Worm (Caenorhabditis elegans) whole organism, young adult: ENCODE data around the gene elmd-1.

Experiments used
- B0019.2 ChIP-seq: fragments of 200-800 bp; sonication (Bioruptor generic); conservative IDR thresholded peaks from 2 replicates; pipeline ENCODE4 v1.3.6; 2022; ENCODE audit warnings: missing genetic modification reagents, missing genetic modification characterization, missing compliant biosample characterization
- B0035.1 ChIP-seq: sonication (generic microtip); optimal IDR thresholded peaks from 2 replicates; lab custom pipeline; 2016; ENCODE audit warnings: missing genetic modification characterization, mild to moderate bottlenecking, missing compliant biosample characterization, missing genotype, missing genetic modification reagents
- B0261.1 ChIP-seq: sonication (generic microtip); optimal IDR thresholded peaks from 2 replicates; lab custom pipeline; 2016; ENCODE audit warnings: mild to moderate bottlenecking, missing genetic modification characterization, moderate library complexity, missing compliant biosample characterization
- D2030.7 ChIP-seq: fragments of 200-800 bp; sonication (Bioruptor generic); IDR thresholded peaks from 2 replicates; pipeline ENCODE4 v1.3.6; 2022; ENCODE audit warnings: missing genetic modification reagents, missing genetic modification characterization, missing compliant biosample characterization
- F23B12.7 ChIP-seq: sonication (generic microtip); optimal IDR thresholded peaks from 2 replicates; lab custom pipeline; 2017; ENCODE audit warnings: missing genetic modification characterization, mild to moderate bottlenecking, missing compliant biosample characterization, antibody characterized with exemption, moderate library complexity; ENCODE audit not compliant: insufficient read depth
- F33H1.4 ChIP-seq: fragments of 200-800 bp; sonication (Bioruptor generic); IDR thresholded peaks from 2 replicates; pipeline ENCODE4 v1.3.6; 2022; ENCODE audit warnings: missing genetic modification reagents, missing genetic modification characterization, missing compliant biosample characterization
- F49E8.2 ChIP-seq: sonication (generic microtip); optimal IDR thresholded peaks from 3 replicates; lab custom pipeline; 2017; ENCODE audit warnings: missing genetic modification characterization, mild to moderate bottlenecking, missing compliant biosample characterization, antibody characterized with exemption, moderate library complexity; ENCODE audit not compliant: insufficient read depth
- F57C9.4 ChIP-seq: sonication (generic microtip); optimal IDR thresholded peaks from 2 replicates; lab custom pipeline; 2017; ENCODE audit warnings: mild to moderate bottlenecking, missing genetic modification characterization, missing compliant biosample characterization
- K12H6.12 ChIP-seq: fragments of 200-800 bp; sonication (Bioruptor generic); optimal IDR thresholded peaks from 2 replicates; lab custom pipeline; 2018; ENCODE audit warnings: mild to moderate bottlenecking, missing genetic modification characterization, missing compliant biosample characterization
- T07F8.4 ChIP-seq: sonication (generic microtip); optimal IDR thresholded peaks from 2 replicates; lab custom pipeline; 2016; ENCODE audit warnings: mild to moderate bottlenecking, missing genetic modification characterization, moderate library complexity, missing compliant biosample characterization
- Y56A3A.18 ChIP-seq: fragments of 200-800 bp; sonication (Bioruptor generic); IDR thresholded peaks from 2 replicates; pipeline ENCODE4 v1.3.6; 2022; ENCODE audit warnings: missing genetic modification reagents, missing genetic modification characterization, missing compliant biosample characterization
- Y95B8A.8 ChIP-seq: fragments of 200-800 bp; sonication (Bioruptor generic); IDR thresholded peaks from 2 replicates; pipeline ENCODE4 v1.3.6; 2022; ENCODE audit warnings: missing genetic modification reagents, missing genetic modification characterization, missing compliant biosample characterization
- ama-1 ChIP-seq, 3 experiments: fragments of 150-350 bp in 1 of 3; sonication (generic microtip) in 2 of 3; optimal IDR thresholded peaks; 2 replicates each; lab custom pipeline; 2014 to 2018; ENCODE audit warnings: missing biosample characterization in 2 of 3, missing genetic modification characterization in 2 of 3, missing genetic modification reagents in 2 of 3
- atf-7 ChIP-seq: sonication (generic microtip); optimal IDR thresholded peaks from 2 replicates; lab custom pipeline; 2017; ENCODE audit warnings: mild to moderate bottlenecking, missing genetic modification characterization, missing compliant biosample characterization
- bed-1 ChIP-seq: fragments of 200-800 bp; sonication (Bioruptor generic); IDR thresholded peaks from 2 replicates; pipeline ENCODE4 v1.3.6; 2022; ENCODE audit warnings: missing genetic modification reagents, missing genetic modification characterization, missing compliant biosample characterization
- cebp-2 ChIP-seq: fragments of 200-800 bp; sonication (Bioruptor generic); IDR thresholded peaks from 2 replicates; pipeline ENCODE4 v1.3.6; 2022; ENCODE audit warnings: missing genetic modification characterization, missing compliant biosample characterization
- ceh-100 ChIP-seq: fragments of 200-800 bp; sonication (Bioruptor generic); IDR thresholded peaks from 2 replicates; pipeline ENCODE4 v1.3.6; 2022; ENCODE audit warnings: missing genetic modification reagents, missing genetic modification characterization, missing compliant biosample characterization
- ceh-40 ChIP-seq: fragments of 200-800 bp; sonication (Bioruptor generic); IDR thresholded peaks from 2 replicates; pipeline ENCODE4 v1.3.6; 2022; ENCODE audit warnings: missing genetic modification characterization, missing compliant biosample characterization
- ceh-58 ChIP-seq: fragments of 200-800 bp; sonication (Bioruptor generic); IDR thresholded peaks from 2 replicates; pipeline ENCODE4 v1.3.6; 2022; ENCODE audit warnings: missing genetic modification characterization, missing compliant biosample characterization
- ceh-91 ChIP-seq: fragments of 200-800 bp; sonication (Bioruptor generic); IDR thresholded peaks from 2 replicates; pipeline ENCODE4 v1.3.6; 2022; ENCODE audit warnings: missing genetic modification reagents, missing genetic modification characterization, missing compliant biosample characterization
- die-1 ChIP-seq: sonication (generic microtip); optimal IDR thresholded peaks from 2 replicates; lab custom pipeline; 2016; ENCODE audit warnings: missing genotype, mild to moderate bottlenecking, missing genetic modification characterization, missing compliant biosample characterization
- efl-1 ChIP-seq: fragments of 150-350 bp; optimal IDR thresholded peaks from 2 replicates; lab custom pipeline; 2014; ENCODE audit warnings: missing biosample characterization, missing genetic modification reagents, missing genetic modification characterization
- him-1 ChIP-seq: sonication (generic microtip); optimal IDR thresholded peaks from 2 replicates; lab custom pipeline; 2016; ENCODE audit warnings: missing genotype, missing genetic modification reagents, missing genetic modification characterization, missing compliant biosample characterization
- hlh-26 ChIP-seq: fragments of 200-800 bp; sonication (Bioruptor generic); conservative IDR thresholded peaks from 2 replicates; pipeline ENCODE4 v1.3.6; 2022; ENCODE audit warnings: missing genetic modification reagents, missing genetic modification characterization, missing compliant biosample characterization
- hmg-1.2 ChIP-seq: fragments of 200-800 bp; sonication (Bioruptor generic); IDR thresholded peaks from 2 replicates; pipeline ENCODE4 v1.3.6; 2022; ENCODE audit warnings: missing genetic modification reagents, missing genetic modification characterization, missing compliant biosample characterization
- let-607 ChIP-seq, 2 experiments: fragments of 200-800 bp in 1 of 2; sonication (Bioruptor generic) in 1 of 2; sonication (generic microtip) in 1 of 2; optimal IDR thresholded peaks; 2 replicates each; lab custom pipeline; 2016 to 2018; ENCODE audit warnings: mild to moderate bottlenecking in 2 of 2, missing compliant biosample characterization in 2 of 2, missing genetic modification characterization in 2 of 2, moderate library complexity in 2 of 2, missing genotype in 1 of 2
- lin-35 ChIP-seq, 3 experiments: fragments of 150-350 bp in 2 of 3; sonication (generic microtip) in 1 of 3; optimal IDR thresholded peaks; 2 replicates each; lab custom pipeline; 2014 to 2018; ENCODE audit warnings: missing biosample characterization in 3 of 3, missing genetic modification characterization in 3 of 3, missing genetic modification reagents in 3 of 3
- lin-40 ChIP-seq: sonication (generic microtip); optimal IDR thresholded peaks from 2 replicates; lab custom pipeline; 2016; ENCODE audit warnings: missing genetic modification characterization, mild to moderate bottlenecking, missing compliant biosample characterization, missing genotype, missing genetic modification reagents
- lin-54 ChIP-seq: fragments of 200-800 bp; sonication (Bioruptor generic); optimal IDR thresholded peaks from 2 replicates; lab custom pipeline; 2018; ENCODE audit warnings: mild to moderate bottlenecking, missing genetic modification characterization, missing compliant biosample characterization
- madf-6 ChIP-seq: fragments of 200-800 bp; sonication (Bioruptor generic); IDR thresholded peaks from 2 replicates; pipeline ENCODE4 v1.3.6; 2022; ENCODE audit warnings: missing genetic modification reagents, missing genetic modification characterization, missing compliant biosample characterization
- mxl-1 ChIP-seq: sonication (generic microtip); optimal IDR thresholded peaks from 2 replicates; lab custom pipeline; 2016; ENCODE audit warnings: missing genetic modification characterization, missing compliant biosample characterization
- nfya-2 ChIP-seq: fragments of 200-800 bp; sonication (Bioruptor generic); IDR thresholded peaks from 2 replicates; pipeline ENCODE4 v1.3.6; 2022; ENCODE audit warnings: missing genetic modification reagents, missing genetic modification characterization, missing compliant biosample characterization
- nhr-27 ChIP-seq: fragments of 200-800 bp; sonication (Bioruptor generic); optimal IDR thresholded peaks from 2 replicates; lab custom pipeline; 2018; ENCODE audit warnings: mild to moderate bottlenecking, missing genetic modification characterization, moderate library complexity, missing compliant biosample characterization
- nhr-80 ChIP-seq: sonication (generic microtip); optimal IDR thresholded peaks from 2 replicates; lab custom pipeline; 2016; ENCODE audit warnings: missing genetic modification characterization, missing compliant biosample characterization
- pbrm-1 ChIP-seq: fragments of 200-800 bp; sonication (Bioruptor generic); IDR thresholded peaks from 2 replicates; pipeline ENCODE4 v1.3.6; 2022; ENCODE audit warnings: missing genetic modification reagents, missing genetic modification characterization, missing compliant biosample characterization
- pha-4 ChIP-seq: fragments of 150-350 bp; sonication (generic microtip); optimal IDR thresholded peaks from 2 replicates; lab custom pipeline; 2014; ENCODE audit warnings: missing biosample characterization, missing genetic modification reagents, missing genetic modification characterization
- rcor-1 ChIP-seq: fragments of 200-800 bp; sonication (Bioruptor generic); IDR thresholded peaks from 2 replicates; pipeline ENCODE4 v1.3.6; 2022; ENCODE audit warnings: missing genetic modification reagents, missing genetic modification characterization, missing compliant biosample characterization
- sea-2 ChIP-seq: fragments of 200-800 bp; sonication (Bioruptor generic); IDR thresholded peaks from 2 replicates; pipeline ENCODE4 v1.3.6; 2022; ENCODE audit warnings: missing genetic modification characterization, missing compliant biosample characterization
- snpc-1.3 ChIP-seq: sonication (generic microtip); optimal IDR thresholded peaks from 2 replicates; lab custom pipeline; 2017; ENCODE audit warnings: missing genetic modification characterization, mild to moderate bottlenecking, missing compliant biosample characterization, antibody characterized with exemption, moderate library complexity, missing genotype, missing genetic modification reagents; ENCODE audit not compliant: insufficient read depth
- snpc-4 ChIP-seq, 5 experiments: fragments of 150-350 bp in 1 of 5; sonication (generic microtip) in 4 of 5; optimal IDR thresholded peaks; 2 replicates each; lab custom pipeline; 2014 to 2018; ENCODE audit warnings: missing genetic modification characterization in 5 of 5, missing biosample characterization in 3 of 5, antibody characterized with exemption in 2 of 5, mild to moderate bottlenecking in 2 of 5, missing compliant biosample characterization in 2 of 5, missing genotype in 2 of 5, moderate library complexity in 2 of 5, missing genetic modification reagents in 1 of 5
- somi-1 ChIP-seq: fragments of 200-800 bp; sonication (Bioruptor generic); optimal IDR thresholded peaks from 2 replicates; lab custom pipeline; 2018; ENCODE audit warnings: mild to moderate bottlenecking, missing genetic modification characterization, missing compliant biosample characterization
- tbp1 ChIP-seq: fragments of 200-800 bp; sonication (Bioruptor generic); optimal IDR thresholded peaks from 2 replicates; lab custom pipeline; 2018; ENCODE audit warnings: mild to moderate bottlenecking, missing genetic modification characterization, missing compliant biosample characterization
- tlf-1 ChIP-seq: fragments of 200-800 bp; sonication (Bioruptor generic); optimal IDR thresholded peaks from 2 replicates; lab custom pipeline; 2018; ENCODE audit warnings: mild to moderate bottlenecking, missing genetic modification characterization, missing compliant biosample characterization
- unc-130 ChIP-seq: sonication (generic microtip); optimal IDR thresholded peaks from 2 replicates; lab custom pipeline; 2016; ENCODE audit warnings: missing genetic modification reagents, missing genetic modification characterization, missing compliant biosample characterization
- unc-62 ChIP-seq: fragments of 150-350 bp; optimal IDR thresholded peaks from 2 replicates; lab custom pipeline; 2014; ENCODE audit warnings: missing biosample characterization, missing genetic modification reagents, missing genetic modification characterization
- ztf-22 ChIP-seq: fragments of 200-800 bp; sonication (Bioruptor generic); optimal IDR thresholded peaks from 2 replicates; lab custom pipeline; 2018; ENCODE audit warnings: mild to moderate bottlenecking, missing genetic modification characterization, moderate library complexity, missing compliant biosample characterization
- ztf-25 ChIP-seq: fragments of 200-800 bp; sonication (Bioruptor generic); IDR thresholded peaks from 2 replicates; pipeline ENCODE4 v1.3.6; 2022; ENCODE audit warnings: missing genetic modification reagents, missing genetic modification characterization, missing compliant biosample characterization

elmd-1 gene

DNA sequence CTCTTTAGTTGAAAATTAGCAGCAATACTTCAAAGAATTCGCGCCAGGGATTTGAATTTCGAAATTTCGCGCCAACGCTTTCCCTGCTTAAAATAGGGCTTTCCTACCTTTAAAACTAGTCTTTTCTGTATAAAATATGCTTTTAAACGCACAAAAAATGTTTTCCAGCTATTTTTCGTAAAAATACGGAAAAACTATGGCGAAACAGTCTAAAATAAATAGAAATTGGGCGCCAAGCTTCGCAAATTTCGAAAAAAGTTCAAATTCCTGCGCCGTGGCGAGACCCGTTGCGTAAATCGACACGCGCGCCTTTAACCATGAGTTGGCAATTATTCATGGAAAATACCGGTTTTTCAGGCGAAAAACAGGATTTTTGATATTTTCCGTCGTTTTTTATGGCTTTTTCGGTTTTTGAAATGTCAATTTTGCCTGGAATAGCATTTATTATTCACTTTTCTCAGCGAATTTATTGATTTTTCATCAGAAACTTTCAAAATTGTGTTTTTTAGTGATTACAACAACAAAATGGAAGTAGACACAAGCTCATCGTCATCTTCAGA is 14.7 kb downstream of the elmd-1 start, which contains the start of the genes npp-9 and F59A2.5:
TSS of gene npp-9 (minus strand) at position 126 of the 560 bp plus-strand sequence.
TSS of gene F59A2.5 (plus strand) at position 510 of the 560 bp plus-strand sequence.
- peak; percentile 88 for TF ChIP-seq F33H1.4
- TF ChIP-seq nhr-27 (tag; lab: Kevin White, UChicago): no peak
- TF ChIP-seq B0019.2 (GFP tag; lab: Robert Waterston, UW): 0 out of 2 replicates have a peak, but pooled peaks have one; percentile 35
- peak; percentile 91 for TF ChIP-seq madf-6 (GFP tag; lab: Robert Waterston, UW)
- TF ChIP-seq ceh-58 (GFP tag; lab: Robert Waterston, UW): no peak
- TF ChIP-seq tbp1 (GFP tag; lab: Kevin White, UChicago): peak; percentile 41
- TF ChIP-seq nhr-80 (tag; lab: Kevin White, UChicago): no peak
- TF ChIP-seq lin-40 (tag; lab: Kevin White, UChicago): no peak
- no peak for TF ChIP-seq bed-1 (GFP tag; lab: Robert Waterston, UW)
- no peak for TF ChIP-seq cebp-2
- TF ChIP-seq sea-2: no peak
- no peak for TF ChIP-seq K12H6.12 (tag; lab: Kevin White, UChicago)
- TF ChIP-seq F49E8.2 (tag; lab: Kevin White, UChicago): peak; percentile 55
- TF ChIP-seq tlf-1 (GFP tag; lab: Kevin White, UChicago): peak; percentile 67
- no peak for TF ChIP-seq T07F8.4
- TF ChIP-seq Y56A3A.18 (GFP tag; lab: Robert Waterston, UW): no peak
- no peak for TF ChIP-seq die-1 (tag; lab: Kevin White, UChicago)
- no peak for TF ChIP-seq nfya-2 (GFP tag; lab: Robert Waterston, UW)
- no peak for TF ChIP-seq ama-1 (optimal IDR thresholded peaks at IDR 0.05; lab: Kevin White, UChicago)
- TF ChIP-seq ama-1 (GFP tag; optimal IDR thresholded peaks at IDR 0.05; lab: Kevin White, UChicago): no peak
- TF ChIP-seq hlh-26 (GFP tag; lab: Robert Waterston, UW): no peak
- TF ChIP-seq rcor-1: no peak
- TF ChIP-seq ceh-91 (GFP tag; lab: Robert Waterston, UW): peak; percentile 83
- TF ChIP-seq pha-4 (tag; lab: Kevin White, UChicago): no peak
- TF ChIP-seq ztf-25 (GFP tag; lab: Robert Waterston, UW): no peak
- no peak for TF ChIP-seq atf-7 (tag; lab: Kevin White, UChicago)
- TF ChIP-seq efl-1 (GFP tag; lab: Kevin White, UChicago): peak; percentile 97
- TF ChIP-seq ceh-100 (GFP tag; lab: Robert Waterston, UW): no peak
- TF ChIP-seq F23B12.7 (tag; lab: Kevin White, UChicago): peak; percentile 14
- no peak for TF ChIP-seq B0261.1 (tag; lab: Kevin White, UChicago)
- no peak for TF ChIP-seq him-1 (tag; lab: Kevin White, UChicago)
- TF ChIP-seq Y95B8A.8: 0 out of 2 replicates have a peak, but pooled peaks have one; percentile 37
- TF ChIP-seq ceh-40 (GFP tag; lab: Robert Waterston, UW): no peak
- no peak for TF ChIP-seq pbrm-1
- no peak for TF ChIP-seq somi-1
- TF ChIP-seq mxl-1 (tag; lab: Kevin White, UChicago): no peak
- TF ChIP-seq snpc-4 (GFP tag; optimal IDR thresholded peaks at IDR 0.05; lab: Kevin White, UChicago): no peak
- peak in 1 of 4 experiments; percentile 3 for TF ChIP-seq snpc-4 (tag; optimal IDR thresholded peaks at IDR 0.05; lab: Kevin White, UChicago)
- peak; percentile 80 for TF ChIP-seq lin-54
- TF ChIP-seq unc-62 (GFP tag; lab: Kevin White, UChicago): no peak
- peak; percentile 36 for TF ChIP-seq unc-130 (GFP tag; lab: Kevin White, UChicago)
- TF ChIP-seq let-607 (tag; optimal IDR thresholded peaks at IDR 0.05; lab: Kevin White, UChicago): peak in 1 of 2 experiments; percentile 84
- TF ChIP-seq F57C9.4: no peak
- peak; percentile 82 for TF ChIP-seq D2030.7 (GFP tag; lab: Robert Waterston, UW)
- peak; percentile 28 for TF ChIP-seq snpc-1.3 (tag; lab: Kevin White, UChicago)
- peak in 2 of 3 experiments; percentile 43 to 69 for TF ChIP-seq lin-35 (GFP tag; optimal IDR thresholded peaks at IDR 0.05; lab: Kevin White, UChicago)
- TF ChIP-seq ztf-22 (GFP tag; lab: Kevin White, UChicago): no peak
- TF ChIP-seq hmg-1.2 (GFP tag; lab: Robert Waterston, UW): peak; percentile 34; the same call in 1 of the 2 replicates
- no peak for TF ChIP-seq B0035.1 (tag; lab: Kevin White, UChicago)
